Worm (Caenorhabditis elegans) whole organism, midembryonic: ENCODE results near the gene lias-1.

ENCODE experiments used
- T22C8.4 ChIP-seq: fragments of 200-800 bp; sonication (Bioruptor generic); IDR thresholded peaks from 2 replicates; pipeline ENCODE4 v1.3.6; 2022; ENCODE audit warnings: missing genetic modification characterization, missing compliant biosample characterization
- klf-2 ChIP-seq: fragments of 200-800 bp; sonication (Bioruptor generic); conservative IDR thresholded peaks from 2 replicates; pipeline ENCODE4 v1.3.6; 2022; ENCODE audit warnings: missing genetic modification reagents, missing genetic modification characterization, missing compliant biosample characterization
- ztf-23 ChIP-seq: fragments of 200-800 bp; sonication (Bioruptor generic); IDR thresholded peaks from 2 replicates; pipeline ENCODE4 v1.3.6; 2022; ENCODE audit warnings: missing genetic modification reagents, missing genetic modification characterization, missing compliant biosample characterization

- no peak for TF ChIP-seq ztf-23 (GFP tag; lab: Robert Waterston, UW)
- TF ChIP-seq T22C8.4 (GFP tag; lab: Robert Waterston, UW), result no peak
- TF ChIP-seq klf-2 (GFP tag; lab: Robert Waterston, UW), result no peak
Measured at ce11 chrIII:3478795-3479398, 26.0 kb downstream of the lias-1 start.
